Fruit fly (Drosophila melanogaster) whole organism, adult: ENCODE data around the gene Cht7.

Experiments
- CG11617 ChIP-seq: fragments of 200-800 bp; sonication (Bioruptor generic); optimal IDR thresholded peaks from 2 replicates; lab custom pipeline; 2017; ENCODE audit warnings: mild to moderate bottlenecking, missing biosample characterization, missing genetic modification reagents, missing genetic modification characterization
- CG12768 ChIP-seq: fragments of 200-800 bp; sonication (Bioruptor generic); optimal IDR thresholded peaks from 2 replicates; lab custom pipeline; 2017; ENCODE audit warnings: missing biosample characterization, missing genetic modification characterization, mild to moderate bottlenecking, moderate library complexity, missing genetic modification reagents
- CG14711 ChIP-seq: fragments of 200-800 bp; sonication (Bioruptor generic); optimal IDR thresholded peaks from 2 replicates; lab custom pipeline; 2018; ENCODE audit warnings: missing biosample characterization, mild to moderate bottlenecking, missing genetic modification characterization, moderate library complexity
- CG1620 ChIP-seq: fragments of 200-800 bp; sonication (Bioruptor generic); optimal IDR thresholded peaks from 2 replicates; lab custom pipeline; 2016; ENCODE audit warnings: missing biosample characterization, missing genetic modification characterization
- CG33017 ChIP-seq: fragments of 200-800 bp; sonication (Bioruptor generic); optimal IDR thresholded peaks from 2 replicates; lab custom pipeline; 2018; ENCODE audit warnings: missing biosample characterization, mild to moderate bottlenecking, missing genetic modification characterization, moderate library complexity
- CG5204 ChIP-seq: fragments of 200-800 bp; sonication (Bioruptor generic); optimal IDR thresholded peaks from 2 replicates; lab custom pipeline; 2016; ENCODE audit warnings: missing biosample characterization, missing genetic modification characterization
- CG7045 ChIP-seq: fragments of 200-800 bp; sonication (Bioruptor generic); optimal IDR thresholded peaks from 2 replicates; lab custom pipeline; 2017; ENCODE audit warnings: missing biosample characterization, mild to moderate bottlenecking, missing genetic modification characterization
- CG7101 ChIP-seq: fragments of 200-800 bp; sonication (Bioruptor generic); optimal IDR thresholded peaks from 2 replicates; lab custom pipeline; 2018; ENCODE audit warnings: missing biosample characterization, mild to moderate bottlenecking, missing genetic modification characterization, moderate library complexity
- Clk ChIP-seq: fragments of 200-800 bp; sonication (Bioruptor generic); optimal IDR thresholded peaks from 2 replicates; lab custom pipeline; 2017; ENCODE audit warnings: missing biosample characterization, missing genetic modification characterization
- Crg-1 ChIP-seq: fragments of 200-800 bp; sonication (Bioruptor generic); optimal IDR thresholded peaks from 2 replicates; lab custom pipeline; 2016; ENCODE audit warnings: missing biosample characterization, missing genetic modification characterization
- Hr96 ChIP-seq: fragments of 200-800 bp; sonication (Bioruptor generic); optimal IDR thresholded peaks from 2 replicates; lab custom pipeline; 2016; ENCODE audit warnings: missing biosample characterization, missing genetic modification characterization
- Mnt ChIP-seq: fragments of 200-800 bp; sonication (Bioruptor generic); optimal IDR thresholded peaks from 2 replicates; lab custom pipeline; 2016; ENCODE audit warnings: missing biosample characterization, mild to moderate bottlenecking, missing genetic modification characterization
- bab1 ChIP-seq: fragments of 200-800 bp; sonication (Bioruptor generic); optimal IDR thresholded peaks from 3 replicates; lab custom pipeline; 2019; ENCODE audit warnings: missing biosample characterization, mild to moderate bottlenecking, missing genetic modification characterization, moderate library complexity
- cic ChIP-seq: fragments of 200-800 bp; sonication (Bioruptor generic); optimal IDR thresholded peaks from 2 replicates; lab custom pipeline; 2017; ENCODE audit warnings: missing biosample characterization, mild to moderate bottlenecking, missing genetic modification characterization, moderate library complexity
- cnc ChIP-seq, 2 experiments: fragments of >200 bp; optimal IDR thresholded peaks; 2 replicates each; lab custom pipeline; 2017
- kay ChIP-seq: fragments of 200-800 bp; sonication (Bioruptor generic); peaks from one replicate; lab custom pipeline; 2016; ENCODE audit warnings: missing biosample characterization, missing genetic modification characterization, borderline replicate concordance
- ovo ChIP-seq: fragments of 200-800 bp; sonication (Bioruptor generic); optimal IDR thresholded peaks from 2 replicates; lab custom pipeline; 2016; ENCODE audit warnings: missing biosample characterization, missing genetic modification characterization
- pad ChIP-seq: fragments of 200-800 bp; sonication (Bioruptor generic); optimal IDR thresholded peaks from 3 replicates; lab custom pipeline; 2017; ENCODE audit warnings: missing biosample characterization, missing genetic modification characterization, mild to moderate bottlenecking, moderate library complexity, missing genetic modification reagents
- tj ChIP-seq: fragments of 200-800 bp; sonication (Bioruptor generic); optimal IDR thresholded peaks from 3 replicates; lab custom pipeline; 2017; ENCODE audit warnings: missing biosample characterization, mild to moderate bottlenecking, missing genetic modification characterization, moderate library complexity
- toe ChIP-seq: fragments of 200-800 bp; sonication (Bioruptor generic); optimal IDR thresholded peaks from 2 replicates; lab custom pipeline; 2016; ENCODE audit warnings: missing biosample characterization, missing genetic modification characterization

The Cht7 gene

dm6 chr3L:3114367-3114766 lies 7.6 kb upstream of the Cht7 start, which contains the start of gene CG45067:
Gene CG45067, minus strand, starts transcription at chr3L:3114467.
- TF ChIP-seq CG33017 (tag; lab: Kevin White, UChicago) (no peak), bab1 (GFP tag; lab: Kevin White, UChicago) (no peak), toe (GFP tag; lab: Kevin White, UChicago) (no peak), CG5204 (GFP tag; lab: Kevin White, UChicago) (no peak), CG12768 (GFP tag; lab: Kevin White, UChicago) (no peak), ovo (no peak), CG11617 (GFP tag; lab: Kevin White, UChicago) (no peak), Clk (GFP tag; lab: Kevin White, UChicago) (no peak)

DNA sequence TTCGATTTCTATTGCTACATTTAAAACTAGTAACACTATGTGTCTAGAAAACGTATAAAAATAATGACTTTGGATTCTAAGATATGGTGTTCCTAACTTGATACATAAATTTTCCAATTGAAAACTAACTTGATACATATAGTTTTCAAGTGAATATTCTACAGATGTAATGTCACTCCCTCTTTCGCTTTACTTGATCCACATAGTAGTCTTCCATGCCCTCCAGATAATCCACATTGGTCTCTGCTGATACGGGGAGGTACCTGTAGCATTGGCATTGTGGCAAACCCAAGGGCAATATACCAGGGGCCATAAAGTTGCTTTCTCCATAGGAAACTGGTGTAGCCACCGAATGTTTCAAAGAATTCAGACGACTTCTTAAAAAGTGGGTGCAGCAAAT lies 4.4 kb upstream of the Cht7 start, which contains the start of gene CG45066:
Gene CG45066, minus strand, starts transcription at position 101 of the 400 bp plus-strand sequence.
- TF ChIP-seq cnc (optimal IDR thresholded peaks at IDR 0.05; lab: Kevin White, UChicago) (no peak), CG11617 (GFP tag; lab: Kevin White, UChicago) (no peak), ovo (no peak), CG7045 (GFP tag; lab: Kevin White, UChicago) (no peak), toe (GFP tag; lab: Kevin White, UChicago) (no peak)

DNA sequence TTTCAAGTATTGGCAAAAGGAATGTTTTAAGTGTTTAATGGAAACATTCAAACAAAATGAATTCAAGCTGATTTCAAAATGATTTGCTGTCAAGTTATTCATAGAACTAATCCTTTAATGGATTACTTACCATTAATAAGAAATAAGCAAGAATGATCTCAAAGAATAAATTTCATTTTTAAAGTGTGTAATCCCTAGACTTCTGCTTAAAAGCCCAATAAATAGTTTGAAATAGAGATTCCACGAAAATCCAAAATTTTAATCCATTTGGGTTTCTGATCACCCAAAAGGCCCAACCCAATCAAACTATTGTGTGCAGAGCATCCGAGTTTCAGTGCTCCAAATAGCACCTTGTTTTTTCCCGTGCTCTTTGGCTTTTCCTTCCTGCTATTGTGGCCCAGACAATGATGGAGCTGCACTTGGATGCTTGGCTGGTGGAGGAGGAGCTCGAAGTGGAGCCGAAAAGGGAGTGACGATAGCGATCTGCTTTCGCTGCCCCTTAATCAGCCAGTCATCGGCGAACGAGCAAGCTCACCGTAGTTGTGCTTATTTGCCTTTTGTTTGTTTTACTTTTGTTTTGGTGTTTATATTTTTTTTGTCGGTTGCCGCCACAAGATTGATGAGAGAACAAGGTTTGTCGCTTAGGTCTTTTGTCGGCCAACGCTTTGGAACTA lies 2.8 kb upstream of the Cht7 start:
- TF ChIP-seq Clk (GFP tag; lab: Kevin White, UChicago) = no peak
- TF ChIP-seq bab1 (GFP tag; lab: Kevin White, UChicago) = no peak
- no peak for TF ChIP-seq cic (GFP tag; lab: Kevin White, UChicago)
- no peak for TF ChIP-seq tj
- no peak for TF ChIP-seq CG12768 (GFP tag; lab: Kevin White, UChicago)
- TF ChIP-seq Crg-1 (GFP tag; lab: Kevin White, UChicago) = no peak
- no peak for TF ChIP-seq Hr96 (GFP tag; lab: Kevin White, UChicago)
- no peak for TF ChIP-seq CG33017 (tag; lab: Kevin White, UChicago)
- no peak for TF ChIP-seq cnc (optimal IDR thresholded peaks at IDR 0.05; lab: Kevin White, UChicago)
- TF ChIP-seq CG5204 (GFP tag; lab: Kevin White, UChicago) = no peak

DNA sequence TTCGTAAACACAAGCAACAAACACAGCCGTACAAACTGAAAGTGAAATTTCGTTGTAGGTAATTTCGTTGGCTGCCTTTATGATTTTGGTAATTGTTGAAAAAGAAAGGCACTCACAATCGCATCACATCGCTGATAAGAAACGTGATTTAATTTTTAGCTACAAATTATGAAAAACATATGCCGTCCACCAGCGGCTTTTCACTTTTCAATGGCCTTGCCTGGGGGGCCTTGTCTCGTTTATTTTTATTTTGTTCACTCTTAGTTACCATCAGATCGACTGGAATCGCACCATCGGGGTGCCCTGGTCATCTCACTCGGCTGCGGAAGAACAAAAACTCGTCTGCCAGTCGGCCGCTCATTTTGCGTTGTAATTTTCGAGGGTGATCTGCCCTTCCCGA lies 2.2 kb upstream of the Cht7 start:
- TF ChIP-seq cnc (optimal IDR thresholded peaks at IDR 0.05; lab: Kevin White, UChicago) = no peak
- TF ChIP-seq ovo = no peak

dm6 chr3L:3108040-3108615 lies 1.4 kb upstream of the Cht7 start:
- no peak for TF ChIP-seq tj
- TF ChIP-seq cic (GFP tag; lab: Kevin White, UChicago) = no peak
- no peak for TF ChIP-seq cnc (optimal IDR thresholded peaks at IDR 0.05; lab: Kevin White, UChicago)
- no peak for TF ChIP-seq toe (GFP tag; lab: Kevin White, UChicago)
- TF ChIP-seq ovo = no peak
- TF ChIP-seq Hr96 (GFP tag; lab: Kevin White, UChicago) = no peak
- TF ChIP-seq pad (GFP tag; lab: Kevin White, UChicago) = no peak
- TF ChIP-seq CG5204 (GFP tag; lab: Kevin White, UChicago) = no peak
- TF ChIP-seq Mnt (GFP tag; lab: Kevin White, UChicago) = no peak
- TF ChIP-seq CG7101 (tag; lab: Kevin White, UChicago) = no peak
- no peak for TF ChIP-seq CG33017 (tag; lab: Kevin White, UChicago)
- no peak for TF ChIP-seq CG14711

dm6 chr3L:3106146-3106545 lies 612 bp downstream of the Cht7 start:
- TF ChIP-seq CG1620 (GFP tag; lab: Kevin White, UChicago) (no peak), CG5204 (GFP tag; lab: Kevin White, UChicago) (no peak)

dm6 chr3L:3105531-3105930 lies 1.2 kb downstream of the Cht7 start:
- TF ChIP-seq Clk (GFP tag; lab: Kevin White, UChicago) (no peak), tj (no peak)

DNA sequence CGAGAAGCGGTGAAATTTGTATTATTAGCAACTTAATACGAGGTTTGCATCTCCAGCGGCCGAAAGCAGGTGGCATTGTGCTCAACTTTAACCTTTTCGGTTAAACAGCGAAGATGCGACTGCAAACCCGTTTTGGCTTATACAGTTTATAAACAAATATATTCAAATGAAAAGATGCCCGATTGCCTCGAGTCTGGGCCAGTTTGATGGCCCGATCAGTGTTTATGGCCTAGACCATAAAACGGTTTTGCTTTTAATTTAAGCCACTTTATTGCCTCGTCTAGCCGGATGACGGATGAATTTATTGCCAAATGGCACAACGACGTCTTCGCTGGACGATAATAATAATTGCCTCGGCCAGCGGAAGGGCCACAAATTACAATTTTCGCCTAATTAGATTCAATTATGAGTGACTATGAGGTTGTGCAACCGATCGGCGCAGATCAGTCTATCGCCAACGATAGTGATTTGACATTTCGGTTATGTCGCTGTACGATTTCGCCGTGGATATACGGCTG lies 4.2 kb downstream of the Cht7 start:
- TF ChIP-seq kay (GFP tag; lab: Kevin White, UChicago) (no peak), bab1 (GFP tag; lab: Kevin White, UChicago) (no peak), CG7045 (GFP tag; lab: Kevin White, UChicago) (no peak), CG11617 (GFP tag; lab: Kevin White, UChicago) (no peak), CG1620 (GFP tag; lab: Kevin White, UChicago) (no peak), Crg-1 (GFP tag; lab: Kevin White, UChicago) (no peak), CG12768 (GFP tag; lab: Kevin White, UChicago) (no peak), ovo (no peak), CG7101 (tag; lab: Kevin White, UChicago) (no peak), Clk (GFP tag; lab: Kevin White, UChicago) (no peak), cic (GFP tag; lab: Kevin White, UChicago) (no peak), CG33017 (tag; lab: Kevin White, UChicago) (no peak), CG5204 (GFP tag; lab: Kevin White, UChicago) (no peak), toe (GFP tag; lab: Kevin White, UChicago) (no peak), tj (no peak)
